Worm (Caenorhabditis elegans): ENCODE measurements around the gene C09B9.85.

Gene C09B9.85

ce11 chrIV:5008378-5008777, 17.2 kb downstream of the C09B9.85 start, which contains the start of gene srm-2:
TSS of gene srm-2 (plus strand) at chrIV:5008678.
- TF ChIP-seq snpc-4 (tag; optimal IDR thresholded peaks at IDR 0.05) (no peak), egl-27 (tag; optimal IDR thresholded peaks at IDR 0.05) (no peak), mbf-1 (tag; optimal IDR thresholded peaks at IDR 0.05) (no peak), lsy-2 (tag; optimal IDR thresholded peaks at IDR 0.05) (no peak), crh-2 (tag; optimal IDR thresholded peaks at IDR 0.05) (no peak), dmd-4 (tag; optimal IDR thresholded peaks at IDR 0.05) (no peak), lin-11 (tag; optimal IDR thresholded peaks at IDR 0.05) (no peak)

ce11 chrIV:5005154-5005553, 20.4 kb downstream of the C09B9.85 start:
- TF ChIP-seq nhr-77 (tag; optimal IDR thresholded peaks at IDR 0.05) = no peak
- TF ChIP-seq ztf-11 (tag; optimal IDR thresholded peaks at IDR 0.05) = no peak
- TF ChIP-seq ceh-82 (tag; optimal IDR thresholded peaks at IDR 0.05) = no peak

ce11 chrIV:5002448-5002847, 23.1 kb downstream of the C09B9.85 start, which contains the start of gene pes-1:
TSS of gene pes-1 (plus strand) at chrIV:5002748.
- TF ChIP-seq ztf-4 (tag; optimal IDR thresholded peaks at IDR 0.05) = no peak
- no peak for TF ChIP-seq nhr-23 (tag; optimal IDR thresholded peaks at IDR 0.05)
- no peak for TF ChIP-seq ztf-1 (GFP tag; conservative IDR thresholded peaks at IDR 0.05)
- no peak for TF ChIP-seq elt-1 (tag; optimal IDR thresholded peaks at IDR 0.05)
- no peak for TF ChIP-seq lin-11 (tag; optimal IDR thresholded peaks at IDR 0.05)
- no peak for TF ChIP-seq peb-1 (tag; optimal IDR thresholded peaks at IDR 0.05)
- TF ChIP-seq ztf-11 (tag; optimal IDR thresholded peaks at IDR 0.05) = no peak

ce11 chrIV:4996956-4997355, 28.6 kb downstream of the C09B9.85 start:
- TF ChIP-seq nhr-6 (tag; optimal IDR thresholded peaks at IDR 0.05) (no peak), nhr-25 (tag; optimal IDR thresholded peaks at IDR 0.05) (no peak), nhr-237 (tag; optimal IDR thresholded peaks at IDR 0.05) (no peak), ama-1 (optimal IDR thresholded peaks at IDR 0.05) (no peak), crh-2 (tag; optimal IDR thresholded peaks at IDR 0.05) (no peak), nhr-10 (tag; optimal IDR thresholded peaks at IDR 0.05) (no peak), aly-2 (tag; optimal IDR thresholded peaks at IDR 0.05) (no peak), peb-1 (tag; optimal IDR thresholded peaks at IDR 0.05) (no peak), nhr-23 (tag; optimal IDR thresholded peaks at IDR 0.05) (no peak), sma-3 (GFP tag; optimal IDR thresholded peaks at IDR 0.05) (no peak), mab-5 (tag; optimal IDR thresholded peaks at IDR 0.05) (no peak)

ce11 chrIV:4995842-4996241, 29.7 kb downstream of the C09B9.85 start, which contains the start of gene ssq-2:
TSS of gene ssq-2 (plus strand) at chrIV:4996142.
- TF ChIP-seq nhr-11 (tag; optimal IDR thresholded peaks at IDR 0.05) (no peak), sem-4 (tag; optimal IDR thresholded peaks at IDR 0.05) (no peak), sma-3 (GFP tag; optimal IDR thresholded peaks at IDR 0.05) (no peak), alr-1 (tag; optimal IDR thresholded peaks at IDR 0.05) (no peak), blmp-1 (tag; optimal IDR thresholded peaks at IDR 0.05; ENCODE audit: insufficient read depth) (no peak), nhr-129 (tag; optimal IDR thresholded peaks at IDR 0.05) (no peak), Y55F3AM.14 (GFP tag; optimal IDR thresholded peaks at IDR 0.05) (no peak), peb-1 (tag; optimal IDR thresholded peaks at IDR 0.05) (no peak), nhr-77 (tag; optimal IDR thresholded peaks at IDR 0.05) (no peak), ceh-82 (tag; optimal IDR thresholded peaks at IDR 0.05) (no peak), lin-39 (tag; optimal IDR thresholded peaks at IDR 0.05) (no peak), nhr-25 (tag; optimal IDR thresholded peaks at IDR 0.05) (no peak), ztf-1 (GFP tag; conservative IDR thresholded peaks at IDR 0.05) (no peak), ztf-11 (tag; optimal IDR thresholded peaks at IDR 0.05) (no peak), ama-1 (optimal IDR thresholded peaks at IDR 0.05) (no peak), unc-62 (GFP tag; optimal IDR thresholded peaks at IDR 0.05) (no peak)

- TF ChIP-seq nhr-6 (tag; optimal IDR thresholded peaks at IDR 0.05) (no peak), lin-11 (tag; optimal IDR thresholded peaks at IDR 0.05) (no peak), blmp-1 (tag; optimal IDR thresholded peaks at IDR 0.05; ENCODE audit: insufficient read depth) (no peak), ZK546.5 (tag; optimal IDR thresholded peaks at IDR 0.05) (no peak), nhr-77 (tag; optimal IDR thresholded peaks at IDR 0.05) (no peak)
These were observed 32.4 kb downstream of the C09B9.85 start for ce11 chrIV:4993128-4993527.

Measured in whole organism, L2 larva.